Fruit fly (Drosophila melanogaster) whole organism, embryonic: ENCODE measurements around the gene CG9682.

Experiments used
- Ada2b ChIP-seq: fragments of 200-800 bp; sonication (Bioruptor generic); IDR thresholded peaks from 2 replicates; pipeline ENCODE4 v1.3.6; 2022; ENCODE audit warnings: missing biosample characterization, missing genetic modification characterization
- Atf-2 ChIP-seq: fragments of 200-800 bp; sonication (Bioruptor generic); optimal IDR thresholded peaks from 2 replicates; lab custom pipeline; 2016; ENCODE audit warnings: missing biosample characterization, missing genetic modification characterization
- BEAF-32 ChIP-seq: fragments of 200-800 bp; sonication (Bioruptor generic); optimal IDR thresholded peaks from 3 replicates; lab custom pipeline; 2017; ENCODE audit warnings: missing biosample characterization, missing genetic modification characterization, mild to moderate bottlenecking, moderate library complexity, missing genetic modification reagents
- CG10147 ChIP-seq: fragments of 200-800 bp; sonication (Bioruptor generic); optimal IDR thresholded peaks from 2 replicates; lab custom pipeline; 2019; ENCODE audit warnings: missing biosample characterization, mild to moderate bottlenecking, missing genetic modification characterization, moderate library complexity
- CG10462 ChIP-seq: fragments of 200-800 bp; sonication (Bioruptor generic); optimal IDR thresholded peaks from 2 replicates; lab custom pipeline; 2016; ENCODE audit warnings: missing biosample characterization, missing genetic modification characterization
- CG11504 ChIP-seq: fragments of 200-800 bp; sonication (Bioruptor generic); optimal IDR thresholded peaks from 3 replicates; lab custom pipeline; 2019; ENCODE audit warnings: missing biosample characterization, mild to moderate bottlenecking, missing genetic modification characterization, moderate library complexity
- CG11560 ChIP-seq: fragments of 200-800 bp; sonication (Bioruptor generic); IDR thresholded peaks from 3 replicates; pipeline ENCODE4 v1.3.6; 2022; ENCODE audit warnings: missing biosample characterization, missing genetic modification characterization
- CG11696 ChIP-seq: fragments of 200-800 bp; sonication (Bioruptor generic); IDR thresholded peaks from 2 replicates; pipeline ENCODE4 v1.3.6; 2022; ENCODE audit warnings: missing biosample characterization, missing genetic modification characterization
- CG1233 ChIP-seq: fragments of 200-800 bp; sonication (Bioruptor generic); optimal IDR thresholded peaks from 4 replicates; lab custom pipeline; 2018; ENCODE audit warnings: missing biosample characterization, mild to moderate bottlenecking, missing genetic modification characterization
- CG12744 ChIP-seq: fragments of 200-800 bp; sonication (Bioruptor generic); optimal IDR thresholded peaks from 2 replicates; lab custom pipeline; 2016; ENCODE audit warnings: missing biosample characterization, missing genetic modification characterization
- CG13123 ChIP-seq: fragments of 200-800 bp; sonication (Bioruptor generic); optimal IDR thresholded peaks from 2 replicates; lab custom pipeline; 2016; ENCODE audit warnings: missing biosample characterization, missing genetic modification characterization
- CG13287 ChIP-seq: fragments of 200-800 bp; sonication (Bioruptor generic); IDR thresholded peaks from 2 replicates; pipeline ENCODE4 v1.3.6; 2022; ENCODE audit warnings: missing biosample characterization, missing genetic modification characterization; ENCODE audit not compliant: partially characterized antibody
- CG15514 ChIP-seq: fragments of 200-800 bp; sonication (Bioruptor generic); optimal IDR thresholded peaks from 3 replicates; lab custom pipeline; 2017; ENCODE audit warnings: missing biosample characterization, missing genetic modification characterization, mild to moderate bottlenecking, moderate library complexity, missing genetic modification reagents
- CG16779 ChIP-seq: fragments of 200-800 bp; sonication (Bioruptor generic); IDR thresholded peaks from 2 replicates; pipeline ENCODE4 v1.3.6; 2022; ENCODE audit warnings: missing biosample characterization, missing genetic modification characterization
- CG17361 ChIP-seq: fragments of 200-800 bp; sonication (Bioruptor generic); IDR thresholded peaks from 3 replicates; pipeline ENCODE4 v1.3.6; 2022; ENCODE audit warnings: missing biosample characterization, missing genetic modification characterization
- CG2116 ChIP-seq: fragments of 200-800 bp; sonication (Bioruptor generic); optimal IDR thresholded peaks from 3 replicates; lab custom pipeline; 2018; ENCODE audit warnings: missing biosample characterization, mild to moderate bottlenecking, missing genetic modification characterization
- CG2129 ChIP-seq: fragments of 200-800 bp; sonication (Bioruptor generic); IDR thresholded peaks from 2 replicates; pipeline ENCODE4 v1.3.6; 2022; ENCODE audit warnings: missing biosample characterization, missing genetic modification characterization; ENCODE audit not compliant: partially characterized antibody
- CG30431 ChIP-seq: fragments of 200-800 bp; sonication (Bioruptor generic); optimal IDR thresholded peaks from 2 replicates; lab custom pipeline; 2017; ENCODE audit warnings: missing biosample characterization, missing genetic modification characterization
- CG3065 ChIP-seq: fragments of 200-800 bp; sonication (Bioruptor generic); optimal IDR thresholded peaks from 2 replicates; lab custom pipeline; 2016; ENCODE audit warnings: missing biosample characterization, missing genetic modification characterization
- CG3163 ChIP-seq: fragments of 200-800 bp; sonication (Bioruptor generic); optimal IDR thresholded peaks from 3 replicates; lab custom pipeline; 2016; ENCODE audit warnings: missing biosample characterization, missing genetic modification characterization
- CG34422 ChIP-seq: fragments of 200-800 bp; sonication (Bioruptor generic); IDR thresholded peaks from 3 replicates; pipeline ENCODE4 v1.3.6; 2022; ENCODE audit warnings: missing biosample characterization, missing genetic modification characterization
- CG6254 ChIP-seq: fragments of 200-800 bp; sonication (Bioruptor generic); optimal IDR thresholded peaks from 3 replicates; lab custom pipeline; 2017; ENCODE audit warnings: mild to moderate bottlenecking, missing biosample characterization, missing genetic modification reagents, missing genetic modification characterization
- CG6683 ChIP-seq: fragments of 200-800 bp; sonication (Bioruptor generic); optimal IDR thresholded peaks from 2 replicates; lab custom pipeline; 2017; ENCODE audit warnings: missing biosample characterization, mild to moderate bottlenecking, missing genetic modification characterization, missing genetic modification reagents
- CG8281 ChIP-seq: fragments of 200-800 bp; sonication (Bioruptor generic); optimal IDR thresholded peaks from 2 replicates; lab custom pipeline; 2018; ENCODE audit warnings: missing biosample characterization, mild to moderate bottlenecking, missing genetic modification characterization, moderate library complexity
- CrebB ChIP-seq: fragments of 200-800 bp; sonication (Bioruptor generic); optimal IDR thresholded peaks from 3 replicates; lab custom pipeline; 2018; ENCODE audit warnings: missing biosample characterization, mild to moderate bottlenecking, missing genetic modification characterization
- Jarid2 ChIP-seq: fragments of 200-800 bp; sonication (Bioruptor generic); optimal IDR thresholded peaks from 3 replicates; lab custom pipeline; 2017; ENCODE audit warnings: mild to moderate bottlenecking, missing biosample characterization, missing genetic modification reagents, missing genetic modification characterization
- MTF-1 ChIP-seq: fragments of 200-800 bp; sonication (Bioruptor generic); optimal IDR thresholded peaks from 2 replicates; lab custom pipeline; 2018; ENCODE audit warnings: missing biosample characterization, mild to moderate bottlenecking, missing genetic modification characterization, borderline replicate concordance
- Rx ChIP-seq: fragments of 200-800 bp; sonication (Bioruptor generic); IDR thresholded peaks from 2 replicates; pipeline ENCODE4 v1.3.6; 2022; ENCODE audit warnings: missing biosample characterization, missing genetic modification characterization
- Sox100B ChIP-seq: fragments of 200-800 bp; sonication (Bioruptor generic); optimal IDR thresholded peaks from 3 replicates; lab custom pipeline; 2018; ENCODE audit warnings: missing biosample characterization, mild to moderate bottlenecking, missing genetic modification characterization
- Trl ChIP-seq, 3 experiments: fragments of >200 bp in 2 of 3; fragments of 200-800 bp in 1 of 3; sonication (Bioruptor generic) in 1 of 3; optimal IDR thresholded peaks; 2 replicates in 1 of 3; 3 replicates in 2 of 3; lab custom pipeline; 2016 to 2017; ENCODE audit warnings: missing biosample characterization in 1 of 3, missing genetic modification characterization in 1 of 3
- Usf ChIP-seq: fragments of 200-800 bp; sonication (Bioruptor generic); optimal IDR thresholded peaks from 2 replicates; lab custom pipeline; 2017; ENCODE audit warnings: missing genotype, missing biosample characterization, missing genetic modification characterization
- bigmax ChIP-seq: fragments of 200-800 bp; sonication (Bioruptor generic); optimal IDR thresholded peaks from 2 replicates; lab custom pipeline; 2018; ENCODE audit warnings: missing biosample characterization, mild to moderate bottlenecking, missing genetic modification characterization
- cas ChIP-seq: fragments of 200-800 bp; sonication (Bioruptor generic); IDR thresholded peaks from 2 replicates; pipeline ENCODE4 v1.3.6; 2022; ENCODE audit warnings: missing biosample characterization, missing genetic modification characterization
- cg ChIP-seq: fragments of 200-800 bp; sonication (Bioruptor generic); optimal IDR thresholded peaks from 3 replicates; lab custom pipeline; 2019; ENCODE audit warnings: missing biosample characterization, mild to moderate bottlenecking, missing genetic modification characterization, moderate library complexity
- chm ChIP-seq: fragments of 200-800 bp; sonication (Bioruptor generic); IDR thresholded peaks from 2 replicates; pipeline ENCODE4 v1.3.6; 2022; ENCODE audit warnings: missing biosample characterization, missing genetic modification characterization
- crc ChIP-seq: fragments of 200-800 bp; sonication (Bioruptor generic); optimal IDR thresholded peaks from 2 replicates; lab custom pipeline; 2016; ENCODE audit warnings: missing biosample characterization, missing genetic modification characterization
- dpn ChIP-seq, 2 experiments: fragments of 200-800 bp; sonication (Bioruptor generic); optimal IDR thresholded peaks; 3 replicates each; lab custom pipeline; 2016; ENCODE audit warnings: missing biosample characterization in 2 of 2, missing genetic modification characterization in 2 of 2
- esg ChIP-seq: fragments of 200-800 bp; sonication (Bioruptor generic); conservative IDR thresholded peaks from 2 replicates; pipeline ENCODE4 v1.3.6; 2022; ENCODE audit warnings: missing biosample characterization, missing genetic modification characterization
- h ChIP-seq: fragments of >200 bp; optimal IDR thresholded peaks from 2 replicates; lab custom pipeline; 2017
- nau ChIP-seq: fragments of 200-800 bp; sonication (Bioruptor generic); optimal IDR thresholded peaks from 3 replicates; lab custom pipeline; 2017; ENCODE audit warnings: missing biosample characterization, mild to moderate bottlenecking, missing genetic modification characterization, missing genetic modification reagents
- nmo ChIP-seq: fragments of 200-800 bp; sonication (Bioruptor generic); optimal IDR thresholded peaks from 2 replicates; lab custom pipeline; 2018; ENCODE audit warnings: missing biosample characterization, mild to moderate bottlenecking, missing genetic modification characterization, moderate library complexity
- prd ChIP-seq, 3 experiments: fragments of >200 bp in 2 of 3; fragments of 200-800 bp in 1 of 3; sonication (Bioruptor generic) in 1 of 3; optimal IDR thresholded peaks in 2 of 3; IDR thresholded peaks in 1 of 3; 2 replicates in 2 of 3; 3 replicates in 1 of 3; pipeline versions ENCODE4 v1.3.6 to Lab custom; 2017 to 2022; ENCODE audit warnings: missing biosample characterization in 1 of 3, missing genetic modification characterization in 1 of 3
- slp2 ChIP-seq: fragments of 200-800 bp; sonication (Bioruptor generic); optimal IDR thresholded peaks from 2 replicates; lab custom pipeline; 2016; ENCODE audit warnings: missing biosample characterization, missing genetic modification characterization
- trh ChIP-seq: fragments of 200-800 bp; sonication (Bioruptor generic); optimal IDR thresholded peaks from 2 replicates; lab custom pipeline; 2016; ENCODE audit warnings: missing biosample characterization, missing genetic modification characterization
- vnd ChIP-seq: fragments of 200-800 bp; sonication (Bioruptor generic); IDR thresholded peaks from 3 replicates; pipeline ENCODE4 v1.3.6; 2022; ENCODE audit warnings: missing biosample characterization, missing genetic modification characterization; ENCODE audit not compliant: partially characterized antibody
- vvl ChIP-seq: fragments of 200-800 bp; sonication (Bioruptor generic); IDR thresholded peaks from 2 replicates; pipeline ENCODE4 v1.3.6; 2022; ENCODE audit warnings: missing biosample characterization, missing genetic modification characterization
- wek ChIP-seq: fragments of 200-800 bp; sonication (Bioruptor generic); optimal IDR thresholded peaks from 3 replicates; lab custom pipeline; 2018; ENCODE audit warnings: missing biosample characterization, mild to moderate bottlenecking, missing genetic modification characterization, moderate library complexity
- yki ChIP-seq: fragments of >200 bp; optimal IDR thresholded peaks from 3 replicates; lab custom pipeline; 2018
- z ChIP-seq: fragments of 200-800 bp; sonication (Bioruptor generic); IDR thresholded peaks from 3 replicates; pipeline ENCODE4 v1.3.6; 2022; ENCODE audit warnings: missing biosample characterization, missing genetic modification characterization
- zfh2 ChIP-seq: fragments of 200-800 bp; sonication (Bioruptor generic); optimal IDR thresholded peaks from 2 replicates; lab custom pipeline; 2016; ENCODE audit warnings: missing biosample characterization, missing genetic modification characterization

CG9682 gene

dm6 chr3R:30296035-30296434 is 45.3 kb downstream of the CG9682 start (continued):
- peak; percentile 71 for TF ChIP-seq CG3065 (GFP tag; lab: Kevin White, UChicago)
- TF ChIP-seq vnd (GFP tag; lab: Robert Waterston, UW), result no peak
- peak; percentile 53; the same call in 1 of the 3 replicates for TF ChIP-seq CG11560 (tag; lab: Robert Waterston, UW)
- no peak for TF ChIP-seq CG6683 (GFP tag; lab: Kevin White, UChicago)
- no peak for TF ChIP-seq CG2129 (GFP tag; lab: Robert Waterston, UW)
- no peak for TF ChIP-seq BEAF-32 (GFP tag; lab: Kevin White, UChicago)
- TF ChIP-seq dpn (GFP tag; optimal IDR thresholded peaks at IDR 0.05; lab: Kevin White, UChicago), result peak; percentile 53 to 87
- TF ChIP-seq Rx (GFP tag; lab: Robert Waterston, UW), result peak; percentile 75
- TF ChIP-seq CG10462 (GFP tag; lab: Kevin White, UChicago), result peak; percentile 56
- no peak for TF ChIP-seq bigmax (GFP tag; lab: Kevin White, UChicago)
- no peak for TF ChIP-seq CG8281 (tag; lab: Kevin White, UChicago)
- TF ChIP-seq CG15514 (GFP tag; lab: Kevin White, UChicago), result peak; percentile 36
- no peak for TF ChIP-seq Trl (optimal IDR thresholded peaks at IDR 0.05; lab: Kevin White, UChicago)
- TF ChIP-seq Trl (GFP tag; optimal IDR thresholded peaks at IDR 0.05; lab: Kevin White, UChicago), result peak; percentile 40
- TF ChIP-seq CG34422 (GFP tag; lab: Robert Waterston, UW), result peak; percentile 89
- TF ChIP-seq Usf (GFP tag; lab: Kevin White, UChicago), result peak; percentile 33
- TF ChIP-seq chm (GFP tag; lab: Robert Waterston, UW), result no peak; the same call in 1 of the 2 replicates
- TF ChIP-seq slp2, result peak; percentile 30
- TF ChIP-seq CG11504 (tag; lab: Kevin White, UChicago), result peak; percentile 88
- peak; percentile 33 for TF ChIP-seq CG12744 (GFP tag; lab: Kevin White, UChicago)
- peak; percentile 11 for TF ChIP-seq CG2116
- TF ChIP-seq trh (GFP tag; lab: Kevin White, UChicago), result peak; percentile 27
- TF ChIP-seq CrebB, result peak; percentile 43
- peak; percentile 57 for TF ChIP-seq MTF-1 (GFP tag; lab: Kevin White, UChicago)
- peak; percentile 39 for TF ChIP-seq Jarid2 (GFP tag; lab: Kevin White, UChicago)
- no peak for TF ChIP-seq prd (optimal IDR thresholded peaks at IDR 0.05; lab: Kevin White, UChicago)
- TF ChIP-seq prd (GFP tag; IDR thresholded peaks at IDR 0.05; lab: Robert Waterston, UW), result peak; percentile 95
- no peak for TF ChIP-seq CG1233
- peak; percentile 90 for TF ChIP-seq Ada2b
- no peak for TF ChIP-seq h (lab: Kevin White, UChicago)
- TF ChIP-seq CG6254 (GFP tag; lab: Kevin White, UChicago), result peak; percentile 71
- peak; percentile 53 for TF ChIP-seq nau
- peak; percentile 66 for TF ChIP-seq Sox100B
- TF ChIP-seq CG17361 (GFP tag; lab: Robert Waterston, UW), result peak; percentile 81
- TF ChIP-seq CG13123 (GFP tag; lab: Kevin White, UChicago), result peak; percentile 39
- TF ChIP-seq CG30431 (GFP tag; lab: Kevin White, UChicago), result peak; percentile 74
- no peak for TF ChIP-seq cg
- peak; percentile 94 for TF ChIP-seq vvl (GFP tag; lab: Robert Waterston, UW)
- TF ChIP-seq zfh2 (GFP tag; lab: Kevin White, UChicago), result peak; percentile 29
- TF ChIP-seq CG11696 (GFP tag; lab: Robert Waterston, UW), result peak; percentile 70
- TF ChIP-seq CG13287 (GFP tag; lab: Robert Waterston, UW), result no peak
- TF ChIP-seq CG10147 (GFP tag; lab: Kevin White, UChicago), result peak; percentile 51
- TF ChIP-seq cas (GFP tag; lab: Robert Waterston, UW), result peak; percentile 49; the same call in 1 of the 2 replicates
- TF ChIP-seq CG16779 (GFP tag; lab: Robert Waterston, UW), result peak; percentile 48; the same call in 1 of the 2 replicates
- no peak for TF ChIP-seq yki (lab: Kevin White, UChicago)
- TF ChIP-seq nmo (GFP tag; lab: Kevin White, UChicago), result peak; percentile 66
- 0 out of 3 replicates have a peak, but pooled peaks have one; percentile 32 for TF ChIP-seq z (GFP tag; lab: Robert Waterston, UW)
- TF ChIP-seq esg (GFP tag; lab: Robert Waterston, UW), result peak; percentile 83
- peak; percentile 56 for TF ChIP-seq Atf-2 (GFP tag; lab: Kevin White, UChicago)
- no peak for TF ChIP-seq CG3163 (GFP tag; lab: Kevin White, UChicago)
- TF ChIP-seq wek (GFP tag; lab: Kevin White, UChicago), result peak; percentile 14
- TF ChIP-seq crc, result no peak
